Worm (Caenorhabditis elegans): ENCODE measurements around the gene dod-23.

Gene dod-23

ce11 chrII:8435005-8435404, 36.0 kb upstream of the dod-23 start, which contains the start of gene acp-4:
acp-4 (minus strand) TSS chrII:8435105.
- TF ChIP-seq snpc-4 (GFP tag; optimal IDR thresholded peaks at IDR 0.05) (no peak), snpc-4 (tag; optimal IDR thresholded peaks at IDR 0.05) (no peak), hmg-1.2 (GFP tag; IDR thresholded peaks at IDR 0.05) (no peak), B0035.1 (tag; optimal IDR thresholded peaks at IDR 0.05) (no peak), die-1 (tag; optimal IDR thresholded peaks at IDR 0.05) (no peak), ets-4 (GFP tag; optimal IDR thresholded peaks at IDR 0.05) (no peak), cebp-2 (GFP tag; IDR thresholded peaks at IDR 0.05) (no peak), Y79H2A.3 (GFP tag; conservative IDR thresholded peaks at IDR 0.05) (no peak), ekl-4 (GFP tag; IDR thresholded peaks at IDR 0.05) (no peak), let-526 (GFP tag; IDR thresholded peaks at IDR 0.05) (no peak), ztf-28 (GFP tag; IDR thresholded peaks at IDR 0.05) (no peak), ztf-22 (GFP tag; optimal IDR thresholded peaks at IDR 0.05) (no peak), hrde-1 (tag; optimal IDR thresholded peaks at IDR 0.05; ENCODE audit: borderline replicate concordance) (no peak), gei-17 (GFP tag; optimal IDR thresholded peaks at IDR 0.05) (no peak), mes-4 (tag; optimal IDR thresholded peaks at IDR 0.05) (no peak), pha-4 (tag; optimal IDR thresholded peaks at IDR 0.05) (no peak), tbx-9 (tag; optimal IDR thresholded peaks at IDR 0.05; ENCODE audit: borderline replicate concordance) (no peak), bed-2 (GFP tag; IDR thresholded peaks at IDR 0.05) (no peak), fkh-3 (tag; optimal IDR thresholded peaks at IDR 0.05) (no peak), ceh-100 (GFP tag; IDR thresholded peaks at IDR 0.05) (no peak), lin-54 (GFP tag; optimal IDR thresholded peaks at IDR 0.05) (no peak)

ce11 chrII:8432949-8433348, 34.0 kb upstream of the dod-23 start:
- TF ChIP-seq pbrm-1 (GFP tag; IDR thresholded peaks at IDR 0.05) (peak; percentile 61), hmg-1.2 (GFP tag; IDR thresholded peaks at IDR 0.05) (peak; percentile 46), snpc-4 (GFP tag; optimal IDR thresholded peaks at IDR 0.05) (peak; percentile 33), snpc-4 (tag; optimal IDR thresholded peaks at IDR 0.05) (peak in 2 of 4 experiments; percentile 55 to 85), snpc-1.1 (tag; optimal IDR thresholded peaks at IDR 0.05; ENCODE audit: insufficient read depth) (peak; percentile 51), attf-6 (GFP tag; IDR thresholded peaks at IDR 0.05) (0 out of 2 replicates have a peak, but pooled peaks have one; percentile 67)

ce11 chrII:8431954-8432353, 33.0 kb upstream of the dod-23 start, which contains the start of gene acp-2:
acp-2 (minus strand) TSS chrII:8432054.
- TF ChIP-seq rpc-1 (optimal IDR thresholded peaks at IDR 0.05) (no peak), rpc-1 (tag; optimal IDR thresholded peaks at IDR 0.05) (no peak), ceh-79 (tag; optimal IDR thresholded peaks at IDR 0.05) (no peak)

- TF ChIP-seq tbp1 (GFP tag; optimal IDR thresholded peaks at IDR 0.05) (peak; percentile 37), lin-40 (tag; optimal IDR thresholded peaks at IDR 0.05) (no peak), ztf-18 (tag; optimal IDR thresholded peaks at IDR 0.05) (no peak), lsl-1 (GFP tag; optimal IDR thresholded peaks at IDR 0.05) (peak; percentile 98), F33H1.4 (GFP tag; IDR thresholded peaks at IDR 0.05) (peak; percentile 83), athp-1 (tag; optimal IDR thresholded peaks at IDR 0.05) (peak; percentile 98), ceh-91 (GFP tag; IDR thresholded peaks at IDR 0.05) (peak; percentile 70), nfyb-1 (GFP tag; IDR thresholded peaks at IDR 0.05) (0 out of 2 replicates have a peak, but pooled peaks have one; percentile 26), sptf-2 (GFP tag; optimal IDR thresholded peaks at IDR 0.05) (no peak), D2030.7 (GFP tag; IDR thresholded peaks at IDR 0.05) (peak; percentile 76), snpc-1.1 (tag; optimal IDR thresholded peaks at IDR 0.05; ENCODE audit: insufficient read depth) (no peak), cebp-1 (GFP tag; IDR thresholded peaks at IDR 0.05) (no peak), cebp-1 (tag; optimal IDR thresholded peaks at IDR 0.05) (no peak), madf-6 (GFP tag; IDR thresholded peaks at IDR 0.05) (peak; percentile 87), hmg-1.2 (GFP tag; IDR thresholded peaks at IDR 0.05) (peak; percentile 15; the same call in 1 of the 2 replicates), B0019.2 (GFP tag; conservative IDR thresholded peaks at IDR 0.05) (peak; percentile 38; the same call in 1 of the 2 replicates), efl-1 (GFP tag; optimal IDR thresholded peaks at IDR 0.05) (peak; percentile 24)
These were observed 30.3 kb upstream of the dod-23 start for ce11 chrII:8428947-8429919.
